Fruit fly (Drosophila melanogaster): Measurements from ENCODE around the gene mRpS6.

Gene mRpS6

DNA sequence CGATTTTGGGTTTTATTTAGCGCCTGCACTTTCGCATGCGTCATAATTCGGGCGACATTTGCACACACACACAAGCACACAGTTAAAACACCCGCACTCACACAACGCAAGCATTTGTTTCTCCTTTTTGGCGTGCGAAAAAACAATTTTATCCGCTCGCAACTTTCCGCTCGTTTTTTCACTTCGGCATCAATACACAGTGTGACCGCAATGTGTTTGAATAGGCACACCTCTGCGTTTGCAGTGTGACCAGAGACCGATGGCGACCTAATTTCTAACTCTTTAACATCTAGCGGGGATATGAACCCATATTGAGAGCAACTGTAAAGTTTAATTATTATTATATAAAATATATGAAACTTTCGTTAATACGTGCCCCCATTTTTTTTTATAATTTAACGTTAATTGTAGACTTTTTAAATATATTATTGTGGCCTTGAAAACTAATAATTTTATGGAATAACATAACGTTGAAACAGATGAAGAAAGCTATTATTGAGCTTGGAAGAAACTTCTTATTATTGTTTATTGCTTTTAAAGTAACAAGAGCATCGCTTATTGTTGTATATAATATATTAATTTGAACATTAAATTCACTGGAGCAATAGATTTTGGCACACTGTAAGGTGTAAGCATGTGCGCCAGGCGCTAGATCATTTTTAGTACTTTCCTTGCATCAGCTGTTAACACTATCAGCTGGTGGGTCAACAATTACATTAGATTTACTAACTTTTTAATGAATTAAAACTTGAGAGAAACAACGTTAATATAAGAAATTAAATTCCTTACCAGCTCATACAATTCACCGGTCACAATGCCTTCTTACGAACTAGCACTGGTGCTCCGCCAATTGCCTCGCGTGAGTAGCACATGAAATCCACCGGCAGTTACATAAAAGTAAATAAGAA lies at the start of gene mRpS6, which contains the start of gene Cip4:
TSS of gene mRpS6 (plus strand) at position 664 of the 908 bp plus-strand sequence.
TSS of gene Cip4 (minus strand) at position 216 of the 908 bp plus-strand sequence.
- TF ChIP-seq noc (tag; optimal IDR thresholded peaks at IDR 0.05) = no peak

DNA sequence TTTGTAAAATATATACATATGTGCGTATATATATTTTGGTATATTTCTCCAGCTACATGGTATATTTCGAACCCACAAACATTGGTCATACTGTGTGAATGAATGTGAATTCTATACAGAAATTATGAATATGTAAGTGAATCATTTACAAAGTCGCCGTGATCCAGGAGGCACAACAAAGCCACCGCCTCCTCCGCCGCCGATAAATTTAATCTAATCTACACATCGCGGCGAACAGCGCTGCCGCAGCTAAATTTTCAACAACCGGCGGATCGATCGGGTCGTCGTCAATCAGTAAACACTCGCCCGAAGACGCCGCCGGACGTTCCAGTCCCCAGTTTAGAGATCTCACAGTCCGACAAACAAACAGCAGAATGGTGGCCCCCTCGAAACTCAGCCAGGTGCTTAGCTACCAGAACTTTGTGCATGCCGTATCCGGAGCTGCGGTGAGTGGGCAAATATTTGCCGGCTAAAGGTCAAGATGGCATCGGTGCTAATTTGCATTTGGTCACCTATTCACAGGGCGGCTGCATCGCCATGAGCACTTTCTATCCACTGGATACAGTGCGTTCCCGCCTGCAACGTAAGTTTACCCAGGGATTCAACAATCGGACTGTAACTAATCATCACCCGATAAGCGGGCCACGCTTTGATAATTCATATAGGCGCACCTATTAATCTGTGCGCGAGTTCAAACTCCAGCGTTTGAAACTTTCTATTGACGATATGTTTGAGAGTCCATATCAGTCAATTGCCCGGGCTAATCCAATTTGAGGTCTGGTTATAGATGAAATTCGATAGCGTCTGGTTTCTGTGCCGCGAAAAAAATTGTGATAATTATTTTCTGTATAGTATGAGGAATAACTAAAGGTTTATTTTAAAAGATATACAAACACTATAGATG lies 45.4 kb upstream of the mRpS6 start, which contains the start of gene PMP34:
TSS of gene PMP34 (plus strand) at position 79 of the 904 bp plus-strand sequence.
- TF ChIP-seq noc (tag; optimal IDR thresholded peaks at IDR 0.05) = no peak

dm6 chr3L:4322032-4322617 lies 42.2 kb upstream of the mRpS6 start, which contains the start of gene CG15014:
TSS of gene CG15014 (minus strand) at chr3L:4322259.
- TF ChIP-seq noc (tag; optimal IDR thresholded peaks at IDR 0.05) = no peak

DNA sequence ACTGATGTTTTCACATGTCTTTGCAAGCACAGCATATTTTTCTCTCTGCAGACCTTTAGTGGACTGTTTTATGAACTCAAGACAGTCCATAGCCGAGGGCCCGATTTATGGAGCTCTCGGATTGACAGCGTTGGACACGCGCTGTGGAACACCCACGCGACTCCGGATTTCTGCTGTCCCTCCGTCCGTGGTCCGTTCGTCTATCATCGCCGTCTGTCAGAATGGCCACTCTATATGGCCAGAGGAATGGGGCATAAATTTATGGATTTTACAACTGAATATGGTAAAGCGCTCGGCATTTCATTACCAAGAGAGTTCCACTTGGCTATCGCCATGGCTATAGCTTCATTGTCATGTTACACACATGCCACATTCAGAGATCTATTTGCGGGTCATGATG lies 36.3 kb upstream of the mRpS6 start:
- TF ChIP-seq noc (tag; optimal IDR thresholded peaks at IDR 0.05) = no peak

DNA sequence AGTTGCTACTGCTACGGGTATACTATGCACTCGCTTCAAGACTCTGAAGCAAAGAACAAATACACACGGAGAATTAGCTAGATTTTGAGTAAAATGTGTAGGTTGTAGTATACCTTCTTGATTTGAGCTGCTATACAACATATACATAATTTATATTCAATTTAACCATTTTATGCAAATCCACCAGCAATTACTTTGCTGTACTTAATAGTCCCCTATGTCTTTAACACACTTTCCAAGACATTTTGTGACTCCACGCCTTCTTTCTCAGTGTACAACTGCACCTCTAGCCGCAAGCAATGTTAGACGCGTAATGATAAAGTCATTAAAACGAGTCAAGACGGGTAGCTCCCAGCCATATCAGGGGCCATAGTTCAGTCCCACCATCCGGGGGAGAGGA lies 27.8 kb upstream of the mRpS6 start:
- no peak for TF ChIP-seq noc (tag; optimal IDR thresholded peaks at IDR 0.05)

DNA sequence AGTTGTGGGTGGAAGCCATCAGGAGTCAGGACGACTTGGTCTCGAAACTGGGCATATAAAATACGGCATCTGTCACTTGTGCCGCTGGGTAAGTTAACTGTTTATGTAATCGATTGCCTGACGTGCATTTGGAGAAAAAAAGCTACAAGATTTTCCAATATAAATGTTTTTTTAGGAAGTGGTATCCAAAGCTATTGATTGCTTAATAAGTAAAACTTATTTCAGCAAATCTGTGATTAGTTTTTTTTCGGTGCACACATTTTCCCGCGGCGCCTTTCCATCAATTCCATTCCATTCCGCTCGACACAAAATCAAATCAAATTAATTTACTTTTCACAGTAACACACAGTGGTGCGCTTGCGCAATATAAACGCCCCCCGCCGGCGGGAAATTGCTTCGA lies 24.8 kb upstream of the mRpS6 start:
- TF ChIP-seq noc (tag; optimal IDR thresholded peaks at IDR 0.05) = no peak

dm6 chr3L:4340227-4340626 lies 24.1 kb upstream of the mRpS6 start:
- no peak for TF ChIP-seq noc (tag; optimal IDR thresholded peaks at IDR 0.05)

dm6 chr3L:4341078-4341477 lies 23.3 kb upstream of the mRpS6 start:
- no peak for TF ChIP-seq noc (tag; optimal IDR thresholded peaks at IDR 0.05)

dm6 chr3L:4346379-4346778 lies 18.0 kb upstream of the mRpS6 start:
- no peak for TF ChIP-seq noc (tag; optimal IDR thresholded peaks at IDR 0.05)

- no peak for TF ChIP-seq noc (tag; optimal IDR thresholded peaks at IDR 0.05)
These were observed 16.3 kb upstream of the mRpS6 start for dm6 chr3L:4348072-4348471.

DNA sequence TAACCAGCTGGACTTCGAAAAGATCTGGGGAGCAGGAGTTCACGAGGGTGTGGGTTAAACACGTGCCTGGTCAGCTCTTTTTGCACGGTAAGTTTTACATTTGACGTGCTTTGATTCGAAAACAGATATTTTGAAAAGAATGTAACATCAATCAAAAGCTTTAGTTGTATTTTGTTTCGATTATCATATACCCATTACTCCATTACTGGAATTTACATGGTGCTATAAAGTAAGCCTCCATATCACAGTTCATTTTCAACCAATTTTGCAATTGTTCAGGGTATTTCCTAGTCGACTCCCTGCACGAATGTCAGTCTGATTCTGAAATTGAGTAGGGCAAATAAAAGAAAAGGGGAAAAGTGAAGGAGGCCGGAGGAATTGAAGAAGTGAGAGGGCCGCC lies 15.5 kb upstream of the mRpS6 start:
- no peak for TF ChIP-seq noc (tag; optimal IDR thresholded peaks at IDR 0.05)

DNA sequence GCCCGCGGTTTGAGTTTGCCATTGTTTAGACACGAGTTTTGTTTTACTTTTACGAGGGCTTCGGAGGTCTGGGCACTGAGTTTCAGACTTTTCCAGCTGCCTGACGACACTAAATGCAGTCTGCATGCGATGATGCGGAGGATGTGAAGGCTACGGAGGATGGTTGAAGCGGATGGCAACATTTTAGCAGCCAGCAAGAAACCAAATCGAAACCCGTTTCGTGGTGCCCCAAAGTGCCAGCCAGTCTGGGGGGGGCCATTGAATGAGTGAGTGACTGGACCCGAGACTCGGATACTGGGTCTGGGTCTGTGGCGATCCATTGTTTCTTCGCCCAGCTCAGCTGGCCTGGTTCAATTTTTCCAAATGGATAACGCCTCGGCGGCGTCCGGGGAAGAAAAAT lies 15.0 kb upstream of the mRpS6 start:
- TF ChIP-seq noc (tag; optimal IDR thresholded peaks at IDR 0.05) = no peak

DNA sequence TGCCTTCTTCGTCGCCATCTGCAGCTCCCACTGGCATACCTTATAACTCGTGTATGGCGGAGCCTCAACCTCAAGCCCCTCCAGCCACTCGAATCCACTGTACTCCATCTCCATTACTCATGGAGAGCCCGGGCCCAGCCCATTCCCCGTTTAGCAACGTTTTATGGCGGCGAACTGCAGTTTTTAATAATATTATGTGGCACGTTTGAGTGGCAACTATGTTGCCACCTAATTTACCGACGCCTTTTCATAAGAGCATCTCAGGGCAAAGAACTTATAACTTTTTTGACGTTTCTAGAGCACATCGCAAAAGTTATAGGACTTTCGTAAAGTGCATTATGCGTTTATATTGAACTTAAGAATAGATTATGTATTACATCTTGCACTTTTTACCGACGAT lies 12.3 kb upstream of the mRpS6 start:
- no peak for TF ChIP-seq noc (tag; optimal IDR thresholded peaks at IDR 0.05)

dm6 chr3L:4352649-4353048 lies 11.7 kb upstream of the mRpS6 start:
- no peak for TF ChIP-seq noc (tag; optimal IDR thresholded peaks at IDR 0.05)

DNA sequence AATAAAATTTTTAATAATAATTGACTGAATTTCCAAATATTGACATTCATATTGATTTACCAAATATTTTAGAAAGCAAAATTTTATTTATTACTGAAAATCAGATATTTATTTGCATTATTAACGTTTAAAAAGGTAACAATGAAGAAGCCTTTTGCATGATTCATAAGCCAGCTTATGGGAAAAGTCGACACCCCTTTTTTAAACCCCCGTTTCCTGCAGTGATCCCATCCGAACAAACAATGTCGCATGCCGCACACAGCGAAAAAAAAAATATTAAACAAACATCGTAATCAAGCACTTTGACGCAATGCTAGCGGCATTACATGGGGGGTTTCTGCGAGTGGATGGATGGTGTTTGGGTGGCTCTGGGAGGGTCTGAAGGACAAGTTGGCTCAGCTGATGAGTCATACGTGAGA lies 10.7 kb upstream of the mRpS6 start:
- TF ChIP-seq noc (tag; optimal IDR thresholded peaks at IDR 0.05) = no peak

Measured in whole organism, larva.